Fruit fly (Drosophila melanogaster) whole organism, prepupa: ENCODE data around the gene Pbgs.

Experiments used
- CG7368 ChIP-seq: fragments of 200-800 bp; sonication (Bioruptor generic); optimal IDR thresholded peaks from 3 replicates; lab custom pipeline; 2016; ENCODE audit warnings: missing biosample characterization, missing genetic modification characterization
- CG8119 ChIP-seq: fragments of 200-800 bp; sonication (Bioruptor generic); IDR thresholded peaks from 3 replicates; pipeline ENCODE4 v1.3.6; 2022; ENCODE audit warnings: missing biosample characterization, missing genetic modification characterization
- Eip78C ChIP-seq: fragments of 200-800 bp; sonication (Bioruptor generic); peaks from one replicate; lab custom pipeline; 2016; ENCODE audit warnings: missing biosample characterization, missing genetic modification characterization
- Gug ChIP-seq: fragments of 200-800 bp; sonication (Bioruptor generic); IDR thresholded peaks from 2 replicates; pipeline ENCODE4 v1.3.6; 2022; ENCODE audit warnings: missing biosample characterization, missing genetic modification characterization
- acj6 ChIP-seq: fragments of 200-800 bp; sonication (Bioruptor generic); optimal IDR thresholded peaks from 3 replicates; lab custom pipeline; 2016; ENCODE audit warnings: missing biosample characterization, missing genetic modification characterization
- dac ChIP-seq: fragments of 200-800 bp; sonication (Bioruptor generic); optimal IDR thresholded peaks from 2 replicates; lab custom pipeline; 2017; ENCODE audit warnings: missing biosample characterization, mild to moderate bottlenecking, missing genetic modification characterization
- eg ChIP-seq: fragments of 200-800 bp; sonication (Bioruptor generic); IDR thresholded peaks from 3 replicates; pipeline ENCODE4 v1.3.6; 2022; ENCODE audit warnings: missing biosample characterization, missing genetic modification characterization
- fd59A ChIP-seq: fragments of 200-800 bp; sonication (Bioruptor generic); optimal IDR thresholded peaks from 2 replicates; lab custom pipeline; 2017; ENCODE audit warnings: missing biosample characterization, mild to moderate bottlenecking, missing genetic modification characterization, missing genetic modification reagents
- fd85E ChIP-seq: fragments of 200-800 bp; sonication (Bioruptor generic); optimal IDR thresholded peaks from 3 replicates; lab custom pipeline; 2016; ENCODE audit warnings: missing biosample characterization, missing genetic modification characterization
- lz ChIP-seq: fragments of 200-800 bp; sonication (Bioruptor generic); optimal IDR thresholded peaks from 3 replicates; lab custom pipeline; 2016; ENCODE audit warnings: missing biosample characterization, missing genetic modification characterization
- salr ChIP-seq, 2 experiments: fragments of 200-800 bp; sonication (Bioruptor generic); optimal IDR thresholded peaks; 3 replicates each; lab custom pipeline; 2016 to 2018; ENCODE audit warnings: missing biosample characterization in 2 of 2, missing genetic modification characterization in 2 of 2, mild to moderate bottlenecking in 1 of 2
- vri ChIP-seq: fragments of 200-800 bp; sonication (Bioruptor generic); optimal IDR thresholded peaks from 3 replicates; lab custom pipeline; 2016; ENCODE audit warnings: missing biosample characterization, mild to moderate bottlenecking, missing genetic modification characterization

- TF ChIP-seq CG8119: no peak; the same call in 2 of the 3 replicates
- no peak for TF ChIP-seq Gug (GFP tag; lab: Robert Waterston, UW)
- TF ChIP-seq lz (GFP tag; lab: Kevin White, UChicago): no peak
- TF ChIP-seq fd59A (GFP tag; lab: Kevin White, UChicago): no peak
- no peak for TF ChIP-seq vri
- TF ChIP-seq salr (GFP tag; optimal IDR thresholded peaks at IDR 0.05; lab: Kevin White, UChicago): no peak
- peak; percentile 66 for TF ChIP-seq eg (GFP tag; lab: Robert Waterston, UW)
- no peak for TF ChIP-seq CG7368
- peak; percentile 11 for TF ChIP-seq acj6
- no peak for TF ChIP-seq Eip78C (GFP tag; lab: Kevin White, UChicago)
- no peak for TF ChIP-seq fd85E (GFP tag; lab: Kevin White, UChicago)
- no peak for TF ChIP-seq dac
These were observed 48.1 kb downstream of the Pbgs start for dm6 chr3L:12222945-12223634.
